Worm (Caenorhabditis elegans) whole organism, dauer: ENCODE results near the gene ugt-35.

ENCODE experiments used
- unc-62 ChIP-seq: sonication (generic microtip); optimal IDR thresholded peaks from 2 replicates; lab custom pipeline; 2017; ENCODE audit warnings: missing biosample characterization, missing genetic modification reagents, missing genetic modification characterization

ugt-35 gene

DNA sequence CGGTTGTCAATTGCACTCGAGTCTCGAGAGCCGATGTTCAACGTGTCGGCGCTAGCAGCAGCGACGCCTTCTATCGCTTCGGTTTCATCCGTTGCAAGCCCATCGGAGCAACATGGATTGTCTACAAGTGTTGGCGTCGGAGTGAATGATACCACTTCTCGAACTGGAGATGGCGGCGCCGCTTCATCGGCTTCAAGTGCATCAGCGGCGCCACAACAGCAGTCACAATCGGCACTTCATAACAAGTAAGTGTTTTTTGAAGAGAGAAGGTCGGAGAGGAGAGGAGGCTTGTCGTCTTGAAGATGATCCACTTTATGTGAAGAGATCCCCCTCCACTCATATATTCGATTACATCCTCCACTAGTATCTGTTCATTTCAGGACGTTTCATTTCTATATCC, 18.5 kb upstream of the ugt-35 start:
- TF ChIP-seq unc-62, result no peak

ce11 chrV:10671618-10672017, 17.6 kb upstream of the ugt-35 start, which contains the start of gene ceh-22:
Gene ceh-22, plus strand, starts transcription at chrV:10671918.
- no peak for TF ChIP-seq unc-62

- no peak for TF ChIP-seq unc-62
Measured at ce11 chrV:10670817-10671216, 16.8 kb upstream of the ugt-35 start.

ce11 chrV:10667284-10667683, 13.2 kb upstream of the ugt-35 start, which contains the start of gene twk-12:
Gene twk-12, plus strand, starts transcription at chrV:10667584.
- TF ChIP-seq unc-62, result no peak

DNA sequence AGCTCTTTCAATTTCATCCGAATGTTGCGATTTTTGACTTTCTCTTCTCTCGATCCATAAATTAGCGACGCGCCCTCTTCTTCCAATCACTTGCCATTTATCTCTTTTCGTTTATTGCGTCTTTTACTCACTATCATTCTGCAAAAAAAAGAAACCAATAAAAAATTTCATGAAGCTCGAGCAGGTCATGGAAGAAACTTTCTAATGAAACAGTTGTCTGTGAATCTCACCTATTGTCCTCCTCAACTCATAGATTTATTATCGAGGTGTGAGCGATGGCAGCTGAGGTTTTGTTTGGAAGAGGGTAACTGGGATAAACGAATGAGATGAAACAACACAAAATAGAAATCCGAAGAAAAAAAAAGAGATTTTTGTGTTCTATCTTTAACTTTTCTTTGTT, 10.2 kb upstream of the ugt-35 start:
- TF ChIP-seq unc-62, result no peak

- TF ChIP-seq unc-62, result no peak
Measured at ce11 chrV:10662000-10662399, 7.9 kb upstream of the ugt-35 start.

DNA sequence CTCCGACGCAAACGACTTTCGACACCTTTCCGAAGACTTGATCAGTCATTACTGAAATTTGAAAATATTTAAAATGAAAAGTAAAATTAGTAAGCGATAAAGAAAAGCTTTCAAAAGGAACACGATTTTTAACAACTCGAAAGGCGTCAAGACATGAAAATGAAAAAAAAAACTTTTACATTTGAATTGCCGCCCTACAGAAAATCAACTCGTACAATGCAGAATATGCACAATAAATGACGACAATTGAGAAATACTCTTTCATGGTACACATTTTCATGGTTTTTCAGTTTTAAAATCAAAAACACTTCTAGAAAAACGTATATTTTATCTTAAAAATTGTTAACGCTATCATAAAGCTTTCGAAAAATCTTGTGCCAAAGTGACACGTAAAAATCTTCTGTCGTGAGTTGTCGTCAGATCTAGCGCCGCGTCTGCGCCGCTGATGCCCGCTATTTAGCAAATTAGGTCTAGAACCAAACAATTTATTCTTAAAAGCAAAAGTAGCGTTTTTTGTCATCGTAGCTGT, 7.4 kb upstream of the ugt-35 start, which contains the start of gene sqv-4:
Gene sqv-4, minus strand, starts transcription at position 51 of the 529 bp plus-strand sequence.
- TF ChIP-seq unc-62, result no peak

DNA sequence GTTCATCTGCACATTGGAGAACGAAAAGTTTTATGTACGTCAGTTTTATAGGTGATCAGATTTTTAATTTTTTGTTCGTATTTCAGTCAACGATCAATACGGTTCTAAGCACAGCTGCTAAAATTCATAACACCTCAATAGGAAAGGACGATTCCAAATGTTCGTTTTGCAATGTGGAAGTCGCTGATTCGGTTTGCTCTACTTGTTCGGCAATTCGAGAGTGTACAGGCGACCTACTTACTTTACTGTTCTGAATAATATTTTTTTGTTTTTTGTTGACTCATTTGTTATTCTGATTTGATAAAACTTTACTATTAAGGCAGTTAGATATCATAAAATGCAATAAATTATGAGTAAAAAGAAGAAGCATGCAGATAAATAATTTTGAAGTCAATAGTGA, 5.3 kb upstream of the ugt-35 start:
- no peak for TF ChIP-seq unc-62

DNA sequence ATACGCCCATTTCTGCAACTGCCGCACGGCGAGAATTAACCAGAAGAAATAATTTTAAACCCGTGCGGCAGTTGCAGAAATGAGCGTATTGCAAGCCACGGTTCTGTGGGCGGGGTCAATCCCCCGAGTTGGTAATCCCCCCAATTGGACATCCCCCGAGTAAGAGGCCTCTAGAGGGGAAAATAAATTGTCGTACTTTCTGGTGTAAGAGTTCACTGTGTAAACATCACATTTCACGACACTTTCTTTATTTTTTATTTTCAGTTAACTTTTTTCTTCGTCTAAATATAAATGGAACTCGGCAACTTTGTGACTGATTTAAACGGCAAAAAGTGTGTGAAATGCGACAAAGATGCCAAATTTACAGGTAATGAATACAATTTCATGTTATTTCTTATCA, 3.9 kb upstream of the ugt-35 start, which contains the start of gene tut-2:
Gene tut-2, plus strand, starts transcription at position 277 of the 400 bp plus-strand sequence.
- no peak for TF ChIP-seq unc-62

DNA sequence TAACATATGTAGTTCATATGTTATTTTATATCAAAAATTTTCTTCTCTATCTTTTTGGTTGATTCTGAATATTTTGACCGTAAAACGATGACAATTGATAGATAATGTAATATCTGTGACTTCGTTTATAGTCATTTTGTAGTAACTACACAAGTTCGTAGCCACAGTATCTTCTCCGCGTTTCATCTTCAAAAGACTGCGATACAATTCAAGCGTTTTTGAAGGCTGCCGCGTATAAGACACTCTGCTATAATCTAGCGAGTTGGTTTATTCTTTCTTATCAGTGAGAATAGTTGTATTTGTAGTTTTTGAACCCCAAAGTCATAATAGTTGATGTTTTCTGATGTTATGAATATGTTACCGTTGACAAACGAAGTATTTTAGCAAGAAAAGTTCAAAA, 2.9 kb upstream of the ugt-35 start, which contains the start of gene ugt-34:
Gene ugt-34, minus strand, starts transcription at position 21 of the 400 bp plus-strand sequence.
- TF ChIP-seq unc-62, result no peak

ce11 chrV:10648146-10648545, 5.9 kb downstream of the ugt-35 start, which contains the start of gene aqp-6:
Gene aqp-6, plus strand, starts transcription at chrV:10648446.
- no peak for TF ChIP-seq unc-62

- no peak for TF ChIP-seq unc-62
Measured at ce11 chrV:10647043-10647611, 6.9 kb downstream of the ugt-35 start, which contains the start of the genes C32C4.3 and C32C4.16. Gene C32C4.3, minus strand, starts transcription at chrV:10647143. Gene C32C4.16, plus strand, starts transcription at chrV:10647561.

- no peak for TF ChIP-seq unc-62
Measured at ce11 chrV:10640977-10641376, 13.1 kb downstream of the ugt-35 start.

- TF ChIP-seq unc-62, result no peak
Measured at ce11 chrV:10635722-10636121, 18.3 kb downstream of the ugt-35 start, which contains the start of gene kvs-2. Gene kvs-2, plus strand, starts transcription at chrV:10636022.

DNA sequence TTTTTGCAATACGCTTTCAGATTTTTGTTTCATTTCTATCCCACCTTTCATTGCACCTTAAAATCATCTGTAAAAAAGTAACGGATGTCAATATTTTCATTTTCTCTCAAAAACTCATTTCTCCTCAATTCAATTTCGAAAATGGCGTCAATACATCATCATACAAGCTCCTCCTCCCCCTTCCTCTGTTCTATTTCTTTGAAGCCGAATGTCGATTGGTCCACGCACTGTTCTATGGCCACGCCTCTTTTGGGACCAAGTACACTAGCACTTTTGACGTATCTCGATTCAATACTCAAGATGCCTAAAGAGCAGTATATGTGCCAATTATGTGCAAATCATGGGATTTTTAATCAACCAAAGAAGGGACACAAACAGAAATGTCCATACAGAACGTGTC, 21.3 kb downstream of the ugt-35 start, which contains the start of gene mab-23:
Gene mab-23, plus strand, starts transcription at position 301 of the 400 bp plus-strand sequence.
- TF ChIP-seq unc-62, result no peak

- TF ChIP-seq unc-62, result no peak
Measured at ce11 chrV:10630497-10630896, 23.6 kb downstream of the ugt-35 start.

- no peak for TF ChIP-seq unc-62
Measured at ce11 chrV:10615496-10615895, 38.6 kb downstream of the ugt-35 start, which contains the start of gene H09F14.1. Gene H09F14.1, minus strand, starts transcription at chrV:10615596.
